Fruit fly (Drosophila melanogaster): ENCODE measurements around the gene side-III.

DNA sequence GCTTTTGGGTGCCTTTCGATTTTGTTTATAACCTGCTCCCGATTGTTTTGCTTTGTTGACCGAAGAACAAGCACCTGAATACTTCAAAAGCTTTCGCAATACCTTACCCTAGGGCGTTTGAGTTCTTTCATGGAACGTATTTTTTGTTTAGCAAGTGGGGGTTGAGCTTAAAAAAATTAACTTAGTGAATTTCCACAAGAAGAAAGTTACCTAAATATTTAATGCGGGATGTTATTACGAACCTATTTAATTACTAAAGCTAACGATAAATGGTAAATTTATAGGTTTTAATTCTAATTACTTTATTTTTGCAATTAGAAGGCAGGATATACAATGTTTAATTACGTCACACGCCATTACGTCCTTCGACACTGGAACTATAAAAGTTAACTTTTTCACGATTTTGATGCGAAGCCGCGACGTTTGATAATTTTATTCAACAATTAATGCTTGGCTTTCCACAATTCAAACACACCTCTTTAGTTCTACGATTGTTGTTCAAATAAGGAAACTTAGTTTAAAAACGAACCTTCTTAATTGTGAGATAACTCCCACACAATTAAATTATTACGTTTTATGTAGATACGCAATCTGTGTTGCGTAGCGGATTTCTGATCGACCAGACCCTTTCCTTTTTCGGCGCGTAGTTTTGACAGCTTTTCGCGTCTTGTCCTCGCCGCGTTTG lies 98.0 kb downstream of the side-III start:
- TF ChIP-seq psq (optimal IDR thresholded peaks at IDR 0.05) (no peak), insv (optimal IDR thresholded peaks at IDR 0.05) (no peak), Myc (optimal IDR thresholded peaks at IDR 0.05) (no peak)
